Fruit fly (Drosophila melanogaster) ovary, adult (tissue): ENCODE results near the gene CG5787.
A peak's percentile ranks its signal among the peaks of the same experiment; 100 is the strongest.

Source experiments
- CG17801 ChIP-seq: fragments of 200-800 bp; optimal IDR thresholded peaks from 2 replicates; lab custom pipeline; 2019; ENCODE audit warnings: missing biosample characterization, mild to moderate bottlenecking, missing genetic modification characterization, moderate library complexity; ENCODE audit not compliant: partially characterized antibody

The CG5787 gene

dm6 chr2L:12712852-12713251, at the start of gene CG5787:
Gene CG5787 (minus strand): TSS chr2L:12712952.
- TF ChIP-seq CG17801 (GFP tag; lab: Kevin White, UChicago), result no peak

- no peak for TF ChIP-seq CG17801 (GFP tag; lab: Kevin White, UChicago)
These were observed 49.0 kb upstream of the CG5787 start, which contains the start of gene CG15483 for dm6 chr2L:12761740-12762139. Gene CG15483 (minus strand): TSS chr2L:12761840.

DNA sequence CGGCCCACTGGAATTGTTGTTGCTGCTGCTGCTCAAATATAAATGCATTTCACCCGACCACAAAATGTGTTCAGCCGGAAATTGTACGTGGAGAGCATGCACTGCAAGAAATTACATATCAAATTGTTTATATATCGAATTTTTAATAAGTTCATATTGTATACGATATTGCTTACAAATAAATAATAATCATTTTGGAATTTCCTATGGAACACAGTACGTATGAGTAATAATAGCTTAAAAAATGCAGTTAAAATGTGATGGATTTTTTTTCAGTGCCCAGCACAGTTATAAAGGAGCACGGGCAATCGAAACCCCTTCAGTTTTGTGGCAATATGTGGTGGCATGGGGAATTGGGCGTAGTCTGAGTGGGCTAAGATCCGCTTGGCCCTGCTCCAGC, 43.7 kb upstream of the CG5787 start:
- no peak for TF ChIP-seq CG17801 (GFP tag; lab: Kevin White, UChicago)

DNA sequence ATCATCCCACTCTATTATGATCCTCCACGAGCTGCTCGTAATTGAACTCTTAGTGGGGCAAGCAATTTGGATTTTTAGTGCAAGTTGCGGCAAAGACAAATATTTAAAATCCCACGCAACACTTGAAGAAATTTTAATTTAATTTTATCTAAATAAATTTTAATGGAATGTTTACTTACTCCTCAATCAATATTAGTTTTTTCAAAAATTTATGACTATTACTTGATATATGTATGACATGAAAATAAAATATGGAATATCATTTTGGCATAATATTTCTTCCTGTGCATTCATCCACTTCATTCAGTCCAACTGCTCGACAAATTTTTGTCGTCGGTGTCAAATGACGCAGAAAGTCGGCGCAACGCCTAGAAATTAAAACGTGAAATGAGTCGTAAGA, 37.3 kb upstream of the CG5787 start:
- TF ChIP-seq CG17801 (GFP tag; lab: Kevin White, UChicago), result no peak

dm6 chr2L:12721794-12722315, 9.1 kb upstream of the CG5787 start, which contains the start of gene Pih1D1:
Gene Pih1D1 (minus strand): TSS chr2L:12721843.
- peak; percentile 95 for TF ChIP-seq CG17801 (GFP tag; lab: Kevin White, UChicago)

dm6 chr2L:12720430-12721396, 8.0 kb upstream of the CG5787 start:
- TF ChIP-seq CG17801 (GFP tag; lab: Kevin White, UChicago), result no peak

DNA sequence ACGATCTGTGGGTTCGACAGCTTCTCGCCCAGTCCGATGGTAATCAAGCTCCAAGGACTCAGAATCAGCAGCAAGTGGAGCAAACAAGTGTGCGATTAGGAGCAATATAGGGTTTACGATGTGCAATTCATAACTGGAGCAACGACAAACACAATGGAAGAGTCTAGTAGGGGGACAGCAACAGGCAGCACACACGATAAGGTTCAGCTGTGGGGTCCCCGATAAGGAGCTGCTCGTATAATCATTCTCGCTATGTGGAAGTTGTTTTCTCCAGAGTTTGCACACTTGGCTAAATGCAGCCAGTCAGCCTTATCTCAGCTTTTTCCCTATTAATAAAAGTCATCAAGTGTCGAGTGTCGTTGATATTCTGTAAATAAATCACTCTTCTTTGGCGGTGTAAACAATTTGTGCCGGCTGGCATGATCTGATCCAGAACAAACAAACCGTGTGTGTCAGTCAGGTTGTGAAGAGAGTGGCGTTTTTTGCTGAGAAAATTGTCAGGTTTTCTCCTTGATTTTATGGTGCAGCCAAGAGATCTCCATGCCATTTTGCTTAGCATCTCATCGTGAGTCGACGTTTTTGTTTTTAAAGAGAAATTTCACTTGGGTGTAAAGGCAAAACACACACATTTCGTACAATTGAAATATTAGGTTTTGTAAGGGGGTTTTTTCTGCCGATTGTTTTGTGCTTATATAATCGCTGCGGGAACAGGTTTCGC, 7.1 kb upstream of the CG5787 start:
- no peak for TF ChIP-seq CG17801 (GFP tag; lab: Kevin White, UChicago)

- no peak for TF ChIP-seq CG17801 (GFP tag; lab: Kevin White, UChicago)
These were observed 6.0 kb upstream of the CG5787 start, which contains the start of gene MRP for dm6 chr2L:12718437-12719376. Gene MRP (plus strand): TSS chr2L:12719045.

DNA sequence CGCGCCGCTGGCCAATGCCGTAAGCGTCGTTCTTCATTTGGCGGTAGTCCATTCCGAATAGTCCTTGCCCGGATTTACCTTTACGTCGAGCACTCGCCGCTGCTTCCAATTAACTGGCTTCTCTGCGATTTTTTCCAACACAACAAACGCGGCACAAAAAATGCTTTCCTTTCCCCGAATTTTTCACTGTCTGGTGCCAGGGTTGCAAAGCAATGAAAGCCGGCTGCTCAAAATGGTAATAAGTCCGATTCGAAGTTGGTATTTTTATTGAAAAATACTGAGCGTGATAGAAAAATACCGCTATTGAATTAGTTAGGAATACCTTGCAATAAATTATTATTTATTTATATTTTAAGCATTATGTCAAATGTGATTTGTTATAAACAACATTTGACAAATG, 497 bp downstream of the CG5787 start:
- TF ChIP-seq CG17801 (GFP tag; lab: Kevin White, UChicago), result peak; percentile 17

DNA sequence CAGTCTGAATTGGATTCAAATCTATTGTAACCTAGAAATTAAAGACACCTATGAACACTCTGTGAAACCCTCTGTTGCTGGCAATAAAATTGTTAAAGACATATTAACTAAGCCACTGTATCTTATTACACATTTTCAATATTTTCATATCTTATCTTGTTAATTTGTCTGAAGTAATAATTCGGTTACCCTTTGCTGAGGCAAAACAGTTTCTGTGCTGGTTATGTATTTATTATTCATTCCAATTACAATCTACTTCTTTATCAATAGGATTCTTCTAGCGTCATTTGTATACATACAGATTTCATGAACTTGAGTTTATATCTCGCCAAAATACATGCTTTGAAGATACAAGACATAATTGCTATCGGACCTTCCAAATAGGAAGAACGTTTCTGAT, 4.2 kb downstream of the CG5787 start:
- TF ChIP-seq CG17801 (GFP tag; lab: Kevin White, UChicago), result no peak

DNA sequence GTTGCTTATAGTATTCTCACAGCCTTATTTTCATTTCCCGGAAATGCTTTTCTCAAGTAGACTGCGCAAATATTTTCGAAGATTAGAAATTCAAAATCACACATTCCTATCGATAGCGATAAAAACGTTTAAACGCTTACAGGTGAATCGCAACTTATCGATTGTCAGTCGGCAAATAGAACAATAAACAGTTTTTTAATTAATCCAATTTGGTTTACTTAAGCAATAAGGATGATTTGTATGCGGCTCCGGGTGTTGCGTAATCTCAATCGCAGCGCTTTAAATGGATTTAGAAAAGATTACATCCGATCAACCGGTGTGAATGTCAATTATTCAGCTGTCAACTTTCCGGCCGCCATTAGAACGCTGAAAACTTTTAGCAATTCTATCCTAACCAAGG, 5.2 kb downstream of the CG5787 start, which contains the start of the genes CG6180 and CG15484:
CG6180 (plus strand) TSS at position 122 of the 400 bp plus-strand sequence.
CG15484 (minus strand) TSS at position 172 of the 400 bp plus-strand sequence.
- peak; percentile 22 for TF ChIP-seq CG17801 (GFP tag; lab: Kevin White, UChicago)

dm6 chr2L:12705376-12705775, 7.4 kb downstream of the CG5787 start:
- TF ChIP-seq CG17801 (GFP tag; lab: Kevin White, UChicago), result no peak

dm6 chr2L:12704418-12704920, 8.3 kb downstream of the CG5787 start, which contains the start of the genes CG5776 and spict:
Gene CG5776 (minus strand): TSS chr2L:12704451.
Gene spict (plus strand): TSS chr2L:12704725.
- peak; percentile 81 for TF ChIP-seq CG17801 (GFP tag; lab: Kevin White, UChicago)
